Worm (Caenorhabditis elegans): ENCODE results near the gene rfip-2.

DNA sequence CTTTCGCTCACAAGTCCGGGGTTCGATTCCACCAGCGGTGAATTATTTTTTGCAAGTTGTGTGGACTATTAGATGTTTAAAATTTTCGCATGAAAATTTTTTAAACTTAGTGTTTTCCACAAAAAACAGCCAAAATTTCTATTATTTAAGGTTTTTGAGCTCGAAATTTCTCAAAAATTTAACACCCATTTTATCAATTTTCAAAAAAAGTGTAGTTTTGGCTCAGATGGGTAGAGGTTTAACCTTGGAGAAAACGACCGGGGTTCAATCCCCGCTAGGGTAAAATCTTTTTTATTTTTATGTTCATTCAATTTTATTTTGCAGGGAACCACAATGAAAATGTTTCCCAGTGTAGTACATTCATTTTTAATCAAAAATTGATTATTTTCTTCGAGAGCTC, 45.7 kb downstream of the rfip-2 start:
- TF ChIP-seq unc-62 (GFP tag; optimal IDR thresholded peaks at IDR 0.05) (no peak), nhr-77 (tag; optimal IDR thresholded peaks at IDR 0.05) (no peak), lin-13 (GFP tag; optimal IDR thresholded peaks at IDR 0.05) (no peak), dsc-1 (tag; optimal IDR thresholded peaks at IDR 0.05) (no peak), nhr-28 (tag; optimal IDR thresholded peaks at IDR 0.05) (no peak), sox-4 (tag; optimal IDR thresholded peaks at IDR 0.05) (no peak)

All from whole organism, L1 larva.